Fruit fly (Drosophila melanogaster) whole organism, embryonic: ENCODE measurements around the gene mRpS18B.

Source experiments
- CG10979 ChIP-seq: fragments of 200-800 bp; sonication (Bioruptor generic); optimal IDR thresholded peaks from 2 replicates; lab custom pipeline; 2018; ENCODE audit warnings: missing biosample characterization, mild to moderate bottlenecking, missing genetic modification characterization, moderate library complexity
- CG11247 ChIP-seq: fragments of 200-800 bp; sonication (Bioruptor generic); IDR thresholded peaks from 2 replicates; pipeline ENCODE4 v1.3.6; 2022; ENCODE audit warnings: missing biosample characterization, missing genetic modification characterization
- CG12104 ChIP-seq: fragments of 200-800 bp; sonication (Bioruptor generic); optimal IDR thresholded peaks from 3 replicates; lab custom pipeline; 2016; ENCODE audit warnings: missing biosample characterization, missing genetic modification characterization
- CG13424 ChIP-seq: fragments of 200-800 bp; sonication (Bioruptor generic); optimal IDR thresholded peaks from 2 replicates; lab custom pipeline; 2019; ENCODE audit warnings: missing biosample characterization, mild to moderate bottlenecking, missing genetic modification characterization, moderate library complexity
- CG14014 ChIP-seq: fragments of 200-800 bp; sonication (Bioruptor generic); IDR thresholded peaks from 2 replicates; pipeline ENCODE4 v1.3.6; 2022; ENCODE audit warnings: missing biosample characterization, missing genetic modification characterization
- CG17568 ChIP-seq: fragments of 200-800 bp; sonication (Bioruptor generic); optimal IDR thresholded peaks from 2 replicates; lab custom pipeline; 2018; ENCODE audit warnings: missing biosample characterization, mild to moderate bottlenecking, missing genetic modification characterization, moderate library complexity
- CG17802 ChIP-seq: fragments of 200-800 bp; sonication (Bioruptor generic); optimal IDR thresholded peaks from 2 replicates; lab custom pipeline; 2018; ENCODE audit warnings: missing biosample characterization, mild to moderate bottlenecking, missing genetic modification characterization, moderate library complexity
- CG1832 ChIP-seq: fragments of 200-800 bp; sonication (Bioruptor generic); optimal IDR thresholded peaks from 2 replicates; lab custom pipeline; 2017; ENCODE audit warnings: missing biosample characterization, mild to moderate bottlenecking, missing genetic modification characterization, inconsistent platforms
- CG18599 ChIP-seq: fragments of 200-800 bp; sonication (Bioruptor generic); optimal IDR thresholded peaks from 3 replicates; lab custom pipeline; 2017; ENCODE audit warnings: missing biosample characterization, missing genetic modification characterization, mild to moderate bottlenecking, moderate library complexity, missing genetic modification reagents
- CG2199 ChIP-seq: fragments of 200-800 bp; sonication (Bioruptor generic); IDR thresholded peaks from 3 replicates; pipeline ENCODE4 v1.3.6; 2022; ENCODE audit warnings: missing biosample characterization, missing genetic modification characterization
- CG32772 ChIP-seq: fragments of 200-800 bp; sonication (Bioruptor generic); IDR thresholded peaks from 2 replicates; pipeline ENCODE4 v1.3.6; 2022; ENCODE audit warnings: missing biosample characterization, missing genetic modification characterization
- CG3838 ChIP-seq: fragments of 200-800 bp; sonication (Bioruptor generic); optimal IDR thresholded peaks from 3 replicates; lab custom pipeline; 2016; ENCODE audit warnings: missing biosample characterization, missing genetic modification characterization
- CG5953 ChIP-seq: fragments of 200-800 bp; sonication (Bioruptor generic); IDR thresholded peaks from 2 replicates; pipeline ENCODE4 v1.3.6; 2022; ENCODE audit warnings: missing biosample characterization, missing genetic modification characterization
- CG6654 ChIP-seq: fragments of 200-800 bp; sonication (Bioruptor generic); optimal IDR thresholded peaks from 2 replicates; lab custom pipeline; 2017; ENCODE audit warnings: missing biosample characterization, mild to moderate bottlenecking, missing genetic modification characterization
- CG7372 ChIP-seq: fragments of 200-800 bp; sonication (Bioruptor generic); IDR thresholded peaks from 2 replicates; pipeline ENCODE4 v1.3.6; 2022; ENCODE audit warnings: missing biosample characterization, missing genetic modification characterization
- CG7839 ChIP-seq: fragments of 200-800 bp; sonication (Bioruptor generic); optimal IDR thresholded peaks from 3 replicates; lab custom pipeline; 2018; ENCODE audit warnings: missing biosample characterization, mild to moderate bottlenecking, missing genetic modification characterization, moderate library complexity
- CG7928 ChIP-seq: fragments of 200-800 bp; sonication (Bioruptor generic); optimal IDR thresholded peaks from 2 replicates; lab custom pipeline; 2017; ENCODE audit warnings: missing biosample characterization, mild to moderate bottlenecking, missing genetic modification characterization
- CG9609 ChIP-seq: fragments of 200-800 bp; sonication (Bioruptor generic); optimal IDR thresholded peaks from 3 replicates; lab custom pipeline; 2016; ENCODE audit warnings: missing biosample characterization, missing genetic modification characterization
- D19A ChIP-seq: fragments of 200-800 bp; optimal IDR thresholded peaks from 3 replicates; lab custom pipeline; 2019; ENCODE audit warnings: missing biosample characterization, mild to moderate bottlenecking, missing genetic modification characterization, moderate library complexity
- Dad ChIP-seq: fragments of 200-800 bp; sonication (Bioruptor generic); optimal IDR thresholded peaks from 3 replicates; lab custom pipeline; 2016; ENCODE audit warnings: missing biosample characterization, missing genetic modification characterization
- H2.0 ChIP-seq: fragments of 200-800 bp; sonication (Bioruptor generic); IDR thresholded peaks from 2 replicates; pipeline ENCODE4 v1.3.6; 2022; ENCODE audit warnings: missing biosample characterization, missing genetic modification characterization
- HLH3B ChIP-seq: fragments of 200-800 bp; sonication (Bioruptor generic); IDR thresholded peaks from 2 replicates; pipeline ENCODE4 v1.3.6; 2022; ENCODE audit warnings: missing biosample characterization, missing genetic modification characterization
- Hey ChIP-seq: fragments of 200-800 bp; sonication (Bioruptor generic); optimal IDR thresholded peaks from 3 replicates; lab custom pipeline; 2018; ENCODE audit warnings: missing biosample characterization, mild to moderate bottlenecking, missing genetic modification characterization
- Hr51 ChIP-seq, 2 experiments: fragments of 200-800 bp; sonication (Bioruptor generic); optimal IDR thresholded peaks; 2 replicates in 1 of 2; 3 replicates in 1 of 2; lab custom pipeline; 2016 to 2018; ENCODE audit warnings: missing biosample characterization in 2 of 2, missing genetic modification characterization in 2 of 2, mild to moderate bottlenecking in 1 of 2, moderate library complexity in 1 of 2
- MTF-1 ChIP-seq: fragments of 200-800 bp; sonication (Bioruptor generic); optimal IDR thresholded peaks from 2 replicates; lab custom pipeline; 2018; ENCODE audit warnings: missing biosample characterization, mild to moderate bottlenecking, missing genetic modification characterization, borderline replicate concordance
- PHDP ChIP-seq: fragments of 200-800 bp; sonication (Bioruptor generic); optimal IDR thresholded peaks from 3 replicates; lab custom pipeline; 2018; ENCODE audit warnings: missing biosample characterization, mild to moderate bottlenecking, missing genetic modification characterization, moderate library complexity
- Poxn ChIP-seq: fragments of 200-800 bp; sonication (Bioruptor generic); IDR thresholded peaks from 2 replicates; pipeline ENCODE4 v1.3.6; 2022; ENCODE audit warnings: missing biosample characterization, missing genetic modification characterization
- Rfx ChIP-seq: fragments of 200-800 bp; sonication (Bioruptor generic); IDR thresholded peaks from 2 replicates; pipeline ENCODE4 v1.3.6; 2022; ENCODE audit warnings: missing biosample characterization, missing genetic modification characterization
- TFAM ChIP-seq: fragments of 200-800 bp; sonication (Bioruptor generic); optimal IDR thresholded peaks from 2 replicates; lab custom pipeline; 2017; ENCODE audit warnings: missing biosample characterization, missing genetic modification characterization, inconsistent platforms
- Taf1 ChIP-seq: fragments of 200-800 bp; sonication (Bioruptor generic); IDR thresholded peaks from 2 replicates; pipeline ENCODE4 v1.3.6; 2022; ENCODE audit warnings: missing biosample characterization, missing genetic modification characterization
- Usf ChIP-seq: fragments of 200-800 bp; sonication (Bioruptor generic); optimal IDR thresholded peaks from 2 replicates; lab custom pipeline; 2017; ENCODE audit warnings: missing genotype, missing biosample characterization, missing genetic modification characterization
- ap ChIP-seq: fragments of 200-800 bp; sonication (Bioruptor generic); IDR thresholded peaks from 2 replicates; pipeline ENCODE4 v1.3.6; 2022; ENCODE audit warnings: missing biosample characterization, missing genetic modification characterization
- ato ChIP-seq: fragments of 200-800 bp; sonication (Bioruptor generic); IDR thresholded peaks from 2 replicates; pipeline ENCODE4 v1.3.6; 2022; ENCODE audit warnings: missing biosample characterization, missing genetic modification characterization; ENCODE audit not compliant: partially characterized antibody
- bcd ChIP-seq: fragments of 200-800 bp; sonication (Bioruptor generic); optimal IDR thresholded peaks from 2 replicates; lab custom pipeline; 2017; ENCODE audit warnings: missing biosample characterization, mild to moderate bottlenecking, missing genetic modification characterization
- chif ChIP-seq, 2 experiments: fragments of 200-800 bp; sonication (Bioruptor generic); optimal IDR thresholded peaks; 3 replicates each; lab custom pipeline; 2016; ENCODE audit warnings: missing biosample characterization in 2 of 2, missing genetic modification characterization in 2 of 2
- chn ChIP-seq: fragments of 200-800 bp; sonication (Bioruptor generic); optimal IDR thresholded peaks from 2 replicates; lab custom pipeline; 2016; ENCODE audit warnings: missing biosample characterization, missing genetic modification characterization
- eve ChIP-seq, 2 experiments: fragments of >200 bp; optimal IDR thresholded peaks; 2 replicates each; lab custom pipeline; 2017; ENCODE audit warnings: missing biosample characterization in 2 of 2, missing genetic modification characterization in 2 of 2
- grau ChIP-seq: fragments of 200-800 bp; optimal IDR thresholded peaks from 3 replicates; lab custom pipeline; 2019; ENCODE audit warnings: missing biosample characterization, mild to moderate bottlenecking, missing genetic modification characterization, moderate library complexity
- gro ChIP-seq: fragments of 200-800 bp; sonication (Bioruptor generic); optimal IDR thresholded peaks from 2 replicates; lab custom pipeline; 2016; ENCODE audit warnings: missing biosample characterization, missing genetic modification characterization
- gt ChIP-seq: fragments of 200-800 bp; sonication (Bioruptor generic); IDR thresholded peaks from 2 replicates; pipeline ENCODE4 v1.3.6; 2022; ENCODE audit warnings: missing biosample characterization, missing genetic modification characterization
- hkb ChIP-seq, 2 experiments: fragments of 200-800 bp in 1 of 2; fragments of >200 bp in 1 of 2; sonication (Bioruptor generic) in 1 of 2; IDR thresholded peaks in 1 of 2; optimal IDR thresholded peaks in 1 of 2; 2 replicates each; pipeline versions ENCODE4 v1.3.6 to Lab custom; 2017 to 2022; ENCODE audit warnings: missing biosample characterization in 1 of 2, missing genetic modification characterization in 1 of 2
- lab ChIP-seq: fragments of 200-800 bp; sonication (Bioruptor generic); optimal IDR thresholded peaks from 3 replicates; lab custom pipeline; 2017; ENCODE audit warnings: missing biosample characterization, missing genetic modification characterization, mild to moderate bottlenecking, moderate library complexity, missing genetic modification reagents
- oc ChIP-seq: fragments of 200-800 bp; sonication (Bioruptor generic); optimal IDR thresholded peaks from 2 replicates; lab custom pipeline; 2018; ENCODE audit warnings: missing biosample characterization, mild to moderate bottlenecking, missing genetic modification characterization, moderate library complexity
- psq ChIP-seq: fragments of 200-800 bp; sonication (Bioruptor generic); optimal IDR thresholded peaks from 2 replicates; lab custom pipeline; 2017; ENCODE audit warnings: missing biosample characterization, missing genetic modification characterization
- shn ChIP-seq: fragments of 200-800 bp; sonication (Bioruptor generic); optimal IDR thresholded peaks from 3 replicates; lab custom pipeline; 2016; ENCODE audit warnings: missing biosample characterization, missing genetic modification characterization
- slou ChIP-seq: fragments of 200-800 bp; sonication (Bioruptor generic); optimal IDR thresholded peaks from 3 replicates; lab custom pipeline; 2016; ENCODE audit warnings: missing biosample characterization, missing genetic modification characterization
- trh ChIP-seq: fragments of 200-800 bp; sonication (Bioruptor generic); optimal IDR thresholded peaks from 2 replicates; lab custom pipeline; 2016; ENCODE audit warnings: missing biosample characterization, missing genetic modification characterization
- tup ChIP-seq: fragments of 200-800 bp; sonication (Bioruptor generic); optimal IDR thresholded peaks from 2 replicates; lab custom pipeline; 2016; ENCODE audit warnings: missing biosample characterization, mild to moderate bottlenecking, missing genetic modification characterization, moderate library complexity
- usp ChIP-seq: fragments of >200 bp; optimal IDR thresholded peaks from 2 replicates; lab custom pipeline; 2017; ENCODE audit warnings: missing biosample characterization, missing genetic modification characterization

mRpS18B gene

DNA sequence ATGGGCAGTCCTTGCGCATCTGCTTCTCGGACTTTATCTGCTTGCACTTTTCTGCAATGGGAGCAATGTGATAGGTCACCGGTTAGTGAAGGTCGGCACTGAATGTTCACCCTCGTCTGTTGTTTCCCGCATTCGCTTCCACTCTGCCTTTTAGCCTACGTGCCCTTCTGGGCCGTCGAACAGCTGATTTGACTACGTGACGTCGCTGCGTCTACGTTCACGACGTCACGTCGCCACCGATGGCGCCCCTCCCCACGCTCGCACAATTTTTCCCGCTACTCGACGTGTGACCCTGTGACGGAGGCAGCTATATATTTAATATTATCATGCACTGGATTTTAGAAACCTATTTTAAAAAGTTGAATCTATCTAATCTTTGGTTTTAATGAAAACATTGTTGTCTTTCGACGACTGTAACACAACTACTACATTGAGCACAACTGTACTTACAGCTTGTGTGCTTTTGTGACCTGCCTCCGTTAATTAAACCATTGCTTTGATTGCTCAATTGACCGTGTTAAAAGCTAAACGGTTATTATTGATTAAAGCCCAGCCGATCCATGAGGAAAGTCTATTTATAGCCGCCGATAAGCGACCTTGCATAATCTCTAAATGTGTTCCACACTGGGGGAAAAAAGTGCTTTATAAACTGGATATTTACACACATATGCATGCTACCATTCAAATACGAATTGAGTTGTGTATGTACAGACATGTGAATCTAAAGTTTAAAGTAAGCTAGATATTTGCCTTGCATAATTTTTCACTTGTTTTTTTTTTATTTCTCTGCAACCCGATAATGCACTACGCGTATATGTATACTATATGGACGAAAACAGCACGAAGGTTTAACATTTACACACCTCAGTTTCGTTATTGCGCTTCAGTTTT lies 13.8 kb downstream of the mRpS18B start (continued):
- no peak for TF ChIP-seq shn
- no peak for TF ChIP-seq ap (GFP tag; lab: Robert Waterston, UW)
- TF ChIP-seq CG14014 (GFP tag; lab: Robert Waterston, UW), result no peak
- TF ChIP-seq tup, result no peak
- no peak for TF ChIP-seq Hey (tag; lab: Kevin White, UChicago)
- no peak for TF ChIP-seq Taf1 (GFP tag; lab: Robert Waterston, UW)
- no peak for TF ChIP-seq bcd (GFP tag; lab: Kevin White, UChicago)
- TF ChIP-seq H2.0 (GFP tag; lab: Robert Waterston, UW), result no peak
- no peak for TF ChIP-seq trh (GFP tag; lab: Kevin White, UChicago)
- TF ChIP-seq usp (GFP tag; lab: Kevin White, UChicago), result no peak
- no peak for TF ChIP-seq CG7839
- TF ChIP-seq CG12104 (GFP tag; lab: Kevin White, UChicago), result no peak
- TF ChIP-seq chn (GFP tag; lab: Kevin White, UChicago), result no peak
- no peak for TF ChIP-seq CG17802 (tag; lab: Kevin White, UChicago)
- TF ChIP-seq oc (tag; lab: Kevin White, UChicago), result no peak
- no peak for TF ChIP-seq PHDP (tag; lab: Kevin White, UChicago)
- no peak for TF ChIP-seq HLH3B
- no peak for TF ChIP-seq Dad (GFP tag; lab: Kevin White, UChicago)
- TF ChIP-seq Usf (GFP tag; lab: Kevin White, UChicago), result no peak
- no peak for TF ChIP-seq hkb (optimal IDR thresholded peaks at IDR 0.05; lab: Kevin White, UChicago)
- TF ChIP-seq hkb (GFP tag; IDR thresholded peaks at IDR 0.05; lab: Robert Waterston, UW), result peak; percentile 43; the same call in 1 of the 2 replicates
- no peak for TF ChIP-seq Poxn
- peak; percentile 3 for TF ChIP-seq lab (GFP tag; lab: Kevin White, UChicago)
- peak; percentile 1 for TF ChIP-seq CG7928 (GFP tag; lab: Kevin White, UChicago)
- no peak for TF ChIP-seq D19A (tag; lab: Kevin White, UChicago)
- TF ChIP-seq gro (GFP tag; lab: Kevin White, UChicago), result no peak
- no peak for TF ChIP-seq CG10979
- no peak for TF ChIP-seq psq (GFP tag; lab: Kevin White, UChicago)
- TF ChIP-seq MTF-1, result no peak
- no peak for TF ChIP-seq gt (GFP tag; lab: Robert Waterston, UW)
- TF ChIP-seq Rfx (GFP tag; lab: Robert Waterston, UW), result 0 out of 2 replicates have a peak, but pooled peaks have one; percentile 33
- no peak; the same call in 2 of the 3 replicates for TF ChIP-seq CG2199
- TF ChIP-seq ato (GFP tag; lab: Robert Waterston, UW), result peak; percentile 33; the same call in 1 of the 2 replicates
- TF ChIP-seq TFAM (GFP tag; lab: Kevin White, UChicago), result no peak
- no peak for TF ChIP-seq grau (tag; lab: Kevin White, UChicago)
- TF ChIP-seq CG5953 (GFP tag; lab: Robert Waterston, UW), result peak; percentile 34; the same call in 1 of the 2 replicates
- TF ChIP-seq CG1832, result no peak
- peak in 1 of 2 experiments; percentile 42 for TF ChIP-seq Hr51 (GFP tag; optimal IDR thresholded peaks at IDR 0.05; lab: Kevin White, UChicago)
- TF ChIP-seq CG9609 (GFP tag; lab: Kevin White, UChicago), result no peak
- TF ChIP-seq CG6654, result no peak
- TF ChIP-seq CG11247, result no peak
- TF ChIP-seq CG13424 (tag; lab: Kevin White, UChicago), result no peak
- TF ChIP-seq CG18599, result no peak
- no peak for TF ChIP-seq CG32772 (GFP tag; lab: Robert Waterston, UW)
- peak in 1 of 2 experiments; percentile 78 for TF ChIP-seq eve (GFP tag; optimal IDR thresholded peaks at IDR 0.05; lab: Kevin White, UChicago)
- no peak for TF ChIP-seq CG7372 (GFP tag; lab: Robert Waterston, UW)
- no peak for TF ChIP-seq chif (GFP tag; optimal IDR thresholded peaks at IDR 0.05; lab: Kevin White, UChicago)
- TF ChIP-seq CG3838 (GFP tag; lab: Kevin White, UChicago), result no peak
- TF ChIP-seq slou (GFP tag; lab: Kevin White, UChicago), result no peak
- TF ChIP-seq CG17568, result peak; percentile 18
